Fruit fly (Drosophila melanogaster) whole organism, wandering third instar larva: ENCODE data around the gene Srg1.
A peak's percentile ranks its signal among the peaks of the same experiment; 100 is the strongest.

ENCODE experiments used
- Abd-B ChIP-seq: fragments of >200 bp; optimal IDR thresholded peaks from 2 replicates; lab custom pipeline; 2017; ENCODE audit warnings: missing biosample characterization, missing genetic modification characterization
- CG32264 ChIP-seq: fragments of 200-800 bp; sonication (Bioruptor generic); optimal IDR thresholded peaks from 2 replicates; lab custom pipeline; 2016; ENCODE audit warnings: missing biosample characterization, missing genetic modification characterization
- Dfd ChIP-seq: fragments of >200 bp; optimal IDR thresholded peaks from 2 replicates; lab custom pipeline; 2017; ENCODE audit warnings: missing biosample characterization, missing genetic modification characterization
- Dif ChIP-seq: fragments of 200-275, 200-300 bp; sonication (Bioruptor generic); optimal IDR thresholded peaks from 2 replicates; lab custom pipeline; 2018; ENCODE audit warnings: missing biosample characterization, missing genetic modification characterization; ENCODE audit not compliant: partially characterized antibody
- GATAd ChIP-seq: sonication (Bioruptor generic); optimal IDR thresholded peaks from 2 replicates; lab custom pipeline; 2016; ENCODE audit warnings: missing biosample characterization, missing genetic modification characterization
- HLH106 ChIP-seq: fragments of 200-800 bp; optimal IDR thresholded peaks from 3 replicates; lab custom pipeline; 2019; ENCODE audit warnings: missing biosample characterization, mild to moderate bottlenecking, missing genetic modification characterization, moderate library complexity
- Hnf4 ChIP-seq: fragments of 200-800 bp; sonication (Bioruptor generic); optimal IDR thresholded peaks from 2 replicates; lab custom pipeline; 2016; ENCODE audit warnings: missing biosample characterization, mild to moderate bottlenecking, missing genetic modification characterization
- Hr78 ChIP-seq: fragments of >200 bp; optimal IDR thresholded peaks from 2 replicates; lab custom pipeline; 2017; ENCODE audit warnings: missing biosample characterization, missing genetic modification characterization
- Hr83 ChIP-seq: fragments of 200-300 bp; sonication (Bioruptor generic); optimal IDR thresholded peaks from 2 replicates; lab custom pipeline; 2016; ENCODE audit warnings: missing biosample characterization, mild to moderate bottlenecking, missing genetic modification characterization, moderate library complexity; ENCODE audit not compliant: poor library complexity, severe bottlenecking
- Jra ChIP-seq: sonication (Bioruptor generic); optimal IDR thresholded peaks from 2 replicates; lab custom pipeline; 2016; ENCODE audit warnings: missing biosample characterization, missing genetic modification characterization
- Mio ChIP-seq: sonication (Bioruptor generic); optimal IDR thresholded peaks from 2 replicates; lab custom pipeline; 2016; ENCODE audit warnings: missing biosample characterization, missing genetic modification characterization
- N ChIP-seq: fragments of >200 bp; optimal IDR thresholded peaks from 2 replicates; lab custom pipeline; 2018; ENCODE audit warnings: missing biosample characterization, missing external identifiers, missing genetic modification characterization
- OdsH ChIP-seq: fragments of 200-800 bp; sonication (Bioruptor generic); optimal IDR thresholded peaks from 2 replicates; lab custom pipeline; 2016; ENCODE audit warnings: missing biosample characterization, mild to moderate bottlenecking, missing genetic modification characterization
- Rel ChIP-seq, 2 experiments: fragments of 200-800 bp; sonication (Bioruptor generic) in 1 of 2; optimal IDR thresholded peaks; 2 replicates in 1 of 2; 3 replicates in 1 of 2; lab custom pipeline; 2016 to 2019; ENCODE audit warnings: mild to moderate bottlenecking in 2 of 2, missing biosample characterization in 2 of 2, missing genetic modification characterization in 2 of 2, moderate library complexity in 1 of 2
- Sp1 ChIP-seq: fragments of 200-800 bp; sonication (Bioruptor generic); optimal IDR thresholded peaks from 3 replicates; lab custom pipeline; 2019; ENCODE audit warnings: missing biosample characterization, mild to moderate bottlenecking, missing genetic modification characterization, moderate library complexity
- br ChIP-seq: fragments of 200-800 bp; sonication (Bioruptor generic); optimal IDR thresholded peaks from 2 replicates; lab custom pipeline; 2016; ENCODE audit warnings: missing biosample characterization, missing genetic modification characterization
- brk ChIP-seq: fragments of 200-800 bp; sonication (Bioruptor generic); optimal IDR thresholded peaks from 2 replicates; lab custom pipeline; 2016; ENCODE audit warnings: missing biosample characterization, mild to moderate bottlenecking, missing genetic modification characterization
- dl ChIP-seq, 2 experiments: fragments of 175-275, 200-275 bp in 1 of 2; fragments of 200-275 bp in 1 of 2; sonication (Bioruptor generic); optimal IDR thresholded peaks; lab custom pipeline; 2018; ENCODE audit warnings: mild to moderate bottlenecking in 2 of 2, missing biosample characterization in 2 of 2, missing genetic modification characterization in 2 of 2, moderate library complexity in 2 of 2; ENCODE audit not compliant: partially characterized antibody in 2 of 2, insufficient read depth in 1 of 2
- dmrt93B ChIP-seq: fragments of 200-800 bp; sonication (Bioruptor generic); optimal IDR thresholded peaks from 2 replicates; lab custom pipeline; 2018; ENCODE audit warnings: missing biosample characterization, mild to moderate bottlenecking, missing genetic modification characterization
- dsf ChIP-seq: sonication (Bioruptor generic); optimal IDR thresholded peaks from 2 replicates; lab custom pipeline; 2016; ENCODE audit warnings: missing biosample characterization, missing genetic modification characterization, borderline replicate concordance
- foxo ChIP-seq, 2 experiments: fragments of 200-800 bp; sonication (Bioruptor generic); optimal IDR thresholded peaks; 2 replicates in 1 of 2; 3 replicates in 1 of 2; lab custom pipeline; 2016 to 2017; ENCODE audit warnings: missing biosample characterization in 2 of 2, missing genetic modification characterization in 2 of 2
- fru ChIP-seq: fragments of 200-800 bp; sonication (Bioruptor generic); optimal IDR thresholded peaks from 3 replicates; lab custom pipeline; 2016; ENCODE audit warnings: missing biosample characterization, mild to moderate bottlenecking, missing genetic modification characterization
- h ChIP-seq: fragments of 200-800 bp; sonication (Bioruptor generic); optimal IDR thresholded peaks from 3 replicates; lab custom pipeline; 2016; ENCODE audit warnings: missing biosample characterization, mild to moderate bottlenecking, missing genetic modification characterization
- jim ChIP-seq: fragments of 175-275, 200-325 bp; sonication (Bioruptor generic); optimal IDR thresholded peaks from 2 replicates; lab custom pipeline; 2016; ENCODE audit warnings: missing biosample characterization, mild to moderate bottlenecking, missing genetic modification characterization
- psq ChIP-seq: fragments of 200-800 bp; sonication (Bioruptor generic); optimal IDR thresholded peaks from 3 replicates; lab custom pipeline; 2017; ENCODE audit warnings: missing biosample characterization, mild to moderate bottlenecking, missing genetic modification characterization, moderate library complexity
- rgr ChIP-seq: fragments of 200-800 bp; sonication (Bioruptor generic); optimal IDR thresholded peaks from 3 replicates; lab custom pipeline; 2016; ENCODE audit warnings: missing biosample characterization, mild to moderate bottlenecking, missing genetic modification characterization
- sv ChIP-seq: fragments of 200-800 bp; sonication (Bioruptor generic); optimal IDR thresholded peaks from 3 replicates; lab custom pipeline; 2016; ENCODE audit warnings: missing biosample characterization, missing genetic modification characterization
- tai ChIP-seq: sonication (Bioruptor generic); optimal IDR thresholded peaks from 2 replicates; lab custom pipeline; 2016; ENCODE audit warnings: missing biosample characterization, missing genetic modification characterization
- usp ChIP-seq: fragments of >200 bp; optimal IDR thresholded peaks from 2 replicates; lab custom pipeline; 2017; ENCODE audit warnings: missing biosample characterization, missing genetic modification characterization
- woc ChIP-seq: sonication (Bioruptor generic); optimal IDR thresholded peaks from 2 replicates; lab custom pipeline; 2016; ENCODE audit warnings: missing biosample characterization, mild to moderate bottlenecking, missing genetic modification characterization

The Srg1 gene

dm6 chr3R:24845952-24846848 is 18.3 kb downstream of the Srg1 start:
- no peak for TF ChIP-seq GATAd (GFP tag; lab: Kevin White, UChicago)
- no peak for TF ChIP-seq Rel (GFP tag; optimal IDR thresholded peaks at IDR 0.05; lab: Kevin White, UChicago)
- peak; percentile 52 for TF ChIP-seq Rel (tag; optimal IDR thresholded peaks at IDR 0.05; lab: Kevin White, UChicago)

dm6 chr3R:24845148-24845547 is 19.4 kb downstream of the Srg1 start:
- no peak for TF ChIP-seq Hr83 (GFP tag; lab: Kevin White, UChicago)
- TF ChIP-seq jim (GFP tag; lab: Kevin White, UChicago), result no peak
- no peak for TF ChIP-seq brk (GFP tag; lab: Kevin White, UChicago)
- TF ChIP-seq, all 38 proteins: peak for 0

dm6 chr3R:24841635-24842034 is 22.9 kb downstream of the Srg1 start, which contains the start of gene Esp:
Esp (plus strand) TSS chr3R:24841935.
- no peak for TF ChIP-seq Jra (GFP tag; lab: Kevin White, UChicago)
- no peak for TF ChIP-seq dl (GFP tag; optimal IDR thresholded peaks at IDR 0.05; lab: Kevin White, UChicago; ENCODE audit: insufficient read depth in 1 of 2, partially characterized antibody in 2 of 2)
- TF ChIP-seq foxo (GFP tag; optimal IDR thresholded peaks at IDR 0.05; lab: Kevin White, UChicago), result no peak
- no peak for TF ChIP-seq dmrt93B
- no peak for TF ChIP-seq tai (GFP tag; lab: Kevin White, UChicago)
- TF ChIP-seq OdsH (GFP tag; lab: Kevin White, UChicago), result no peak
- no peak for TF ChIP-seq Mio (GFP tag; lab: Kevin White, UChicago)
- TF ChIP-seq Hr83 (GFP tag; lab: Kevin White, UChicago), result no peak
- no peak for TF ChIP-seq jim (GFP tag; lab: Kevin White, UChicago)
- TF ChIP-seq psq (GFP tag; lab: Kevin White, UChicago), result no peak
- TF ChIP-seq brk (GFP tag; lab: Kevin White, UChicago), result no peak
- TF ChIP-seq usp, result no peak
- no peak for TF ChIP-seq Dif (GFP tag; lab: Kevin White, UChicago)
- TF ChIP-seq h (GFP tag; lab: Kevin White, UChicago), result no peak
- TF ChIP-seq Hr78 (GFP tag; lab: Kevin White, UChicago), result no peak
- TF ChIP-seq N (GFP tag; lab: Kevin White, UChicago), result no peak
- no peak for TF ChIP-seq Dfd (GFP tag; lab: Kevin White, UChicago)

dm6 chr3R:24841063-24841462 is 23.5 kb downstream of the Srg1 start, which contains the start of gene CG33658:
CG33658 (minus strand) TSS chr3R:24841163.
- TF ChIP-seq jim (GFP tag; lab: Kevin White, UChicago), result no peak
- no peak for TF ChIP-seq tai (GFP tag; lab: Kevin White, UChicago)
- TF ChIP-seq Hnf4 (GFP tag; lab: Kevin White, UChicago), result no peak
- no peak for TF ChIP-seq sv (GFP tag; lab: Kevin White, UChicago)
- no peak for TF ChIP-seq Mio (GFP tag; lab: Kevin White, UChicago)
- TF ChIP-seq Rel (GFP tag; optimal IDR thresholded peaks at IDR 0.05; lab: Kevin White, UChicago), result no peak
- TF ChIP-seq Rel (tag; optimal IDR thresholded peaks at IDR 0.05; lab: Kevin White, UChicago), result no peak
- TF ChIP-seq Dif (GFP tag; lab: Kevin White, UChicago), result no peak
- TF ChIP-seq CG32264 (GFP tag; lab: Kevin White, UChicago), result no peak
- TF ChIP-seq rgr (GFP tag; lab: Kevin White, UChicago), result no peak
- TF ChIP-seq woc, result no peak
- no peak for TF ChIP-seq Sp1 (GFP tag; lab: Kevin White, UChicago)
- no peak for TF ChIP-seq dl (GFP tag; optimal IDR thresholded peaks at IDR 0.05; lab: Kevin White, UChicago; ENCODE audit: insufficient read depth in 1 of 2, partially characterized antibody in 2 of 2)
- no peak for TF ChIP-seq Hr83 (GFP tag; lab: Kevin White, UChicago)
- no peak for TF ChIP-seq Abd-B (GFP tag; lab: Kevin White, UChicago)
- TF ChIP-seq h (GFP tag; lab: Kevin White, UChicago), result no peak

DNA sequence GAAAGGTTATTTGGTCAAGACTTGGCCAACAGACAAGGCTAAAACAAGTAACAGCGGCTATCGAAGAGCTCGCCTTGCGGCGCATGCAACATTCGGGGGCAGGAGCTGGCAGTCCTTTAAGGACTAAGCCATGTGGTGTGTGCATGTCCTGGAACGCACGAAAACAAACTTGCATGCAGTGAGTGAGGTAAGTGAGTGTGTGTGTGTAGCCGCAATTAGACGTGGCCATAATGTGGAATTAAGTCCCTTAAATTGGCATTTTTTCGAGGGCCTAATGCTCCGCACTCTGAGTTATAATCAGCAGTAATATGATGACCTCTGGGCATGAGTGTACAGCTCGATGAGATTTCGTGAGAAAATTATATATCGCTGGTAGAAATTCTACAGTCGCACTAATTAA is 30.9 kb downstream of the Srg1 start, which contains the start of gene sosie:
Gene sosie, plus strand, starts transcription at position 301 of the 400 bp plus-strand sequence.
- no peak for TF ChIP-seq Sp1 (GFP tag; lab: Kevin White, UChicago)
- TF ChIP-seq Jra (GFP tag; lab: Kevin White, UChicago), result no peak
- no peak for TF ChIP-seq N (GFP tag; lab: Kevin White, UChicago)
- TF ChIP-seq br (GFP tag; lab: Kevin White, UChicago), result no peak
- no peak for TF ChIP-seq fru (GFP tag; lab: Kevin White, UChicago)
- no peak for TF ChIP-seq Abd-B (GFP tag; lab: Kevin White, UChicago)
- no peak for TF ChIP-seq h (GFP tag; lab: Kevin White, UChicago)
- TF ChIP-seq HLH106 (tag; lab: Kevin White, UChicago), result no peak
- no peak for TF ChIP-seq woc
- no peak for TF ChIP-seq dsf (GFP tag; lab: Kevin White, UChicago)
